Fruit fly (Drosophila melanogaster) whole organism, wandering third instar larva: ENCODE data around the gene dpr9.

Experiments
- Abd-B ChIP-seq: fragments of >200 bp; optimal IDR thresholded peaks from 2 replicates; lab custom pipeline; 2017; ENCODE audit warnings: missing biosample characterization, missing genetic modification characterization
- CG32264 ChIP-seq: fragments of 200-800 bp; sonication (Bioruptor generic); optimal IDR thresholded peaks from 2 replicates; lab custom pipeline; 2016; ENCODE audit warnings: missing biosample characterization, missing genetic modification characterization
- CG9705 ChIP-seq: fragments of 200-800 bp; sonication (Bioruptor generic); optimal IDR thresholded peaks from 2 replicates; lab custom pipeline; 2018; ENCODE audit warnings: missing biosample characterization, mild to moderate bottlenecking, missing genetic modification characterization
- CrebA ChIP-seq: fragments of 200-800 bp; sonication (Bioruptor generic); optimal IDR thresholded peaks from 2 replicates; lab custom pipeline; 2016; ENCODE audit warnings: missing biosample characterization, mild to moderate bottlenecking, missing genetic modification characterization, borderline replicate concordance
- Dfd ChIP-seq: fragments of >200 bp; optimal IDR thresholded peaks from 2 replicates; lab custom pipeline; 2017; ENCODE audit warnings: missing biosample characterization, missing genetic modification characterization
- Dif ChIP-seq: fragments of 200-275, 200-300 bp; sonication (Bioruptor generic); optimal IDR thresholded peaks from 2 replicates; lab custom pipeline; 2018; ENCODE audit warnings: missing biosample characterization, missing genetic modification characterization; ENCODE audit not compliant: partially characterized antibody
- GATAd ChIP-seq: sonication (Bioruptor generic); optimal IDR thresholded peaks from 2 replicates; lab custom pipeline; 2016; ENCODE audit warnings: missing biosample characterization, missing genetic modification characterization
- HLH106 ChIP-seq: fragments of 200-800 bp; optimal IDR thresholded peaks from 3 replicates; lab custom pipeline; 2019; ENCODE audit warnings: missing biosample characterization, mild to moderate bottlenecking, missing genetic modification characterization, moderate library complexity
- Hnf4 ChIP-seq: fragments of 200-800 bp; sonication (Bioruptor generic); optimal IDR thresholded peaks from 2 replicates; lab custom pipeline; 2016; ENCODE audit warnings: missing biosample characterization, mild to moderate bottlenecking, missing genetic modification characterization
- Hr78 ChIP-seq: fragments of >200 bp; optimal IDR thresholded peaks from 2 replicates; lab custom pipeline; 2017; ENCODE audit warnings: missing biosample characterization, missing genetic modification characterization
- Hr83 ChIP-seq: fragments of 200-300 bp; sonication (Bioruptor generic); optimal IDR thresholded peaks from 2 replicates; lab custom pipeline; 2016; ENCODE audit warnings: missing biosample characterization, mild to moderate bottlenecking, missing genetic modification characterization, moderate library complexity; ENCODE audit not compliant: poor library complexity, severe bottlenecking
- Jra ChIP-seq: sonication (Bioruptor generic); optimal IDR thresholded peaks from 2 replicates; lab custom pipeline; 2016; ENCODE audit warnings: missing biosample characterization, missing genetic modification characterization
- Mio ChIP-seq: sonication (Bioruptor generic); optimal IDR thresholded peaks from 2 replicates; lab custom pipeline; 2016; ENCODE audit warnings: missing biosample characterization, missing genetic modification characterization
- Myc ChIP-seq: fragments of >200 bp; optimal IDR thresholded peaks from 2 replicates; lab custom pipeline; 2017
- N ChIP-seq: fragments of >200 bp; optimal IDR thresholded peaks from 2 replicates; lab custom pipeline; 2018; ENCODE audit warnings: missing biosample characterization, missing external identifiers, missing genetic modification characterization
- OdsH ChIP-seq: fragments of 200-800 bp; sonication (Bioruptor generic); optimal IDR thresholded peaks from 2 replicates; lab custom pipeline; 2016; ENCODE audit warnings: missing biosample characterization, mild to moderate bottlenecking, missing genetic modification characterization
- Rel ChIP-seq, 2 experiments: fragments of 200-800 bp; sonication (Bioruptor generic) in 1 of 2; optimal IDR thresholded peaks; 2 replicates in 1 of 2; 3 replicates in 1 of 2; lab custom pipeline; 2016 to 2019; ENCODE audit warnings: mild to moderate bottlenecking in 2 of 2, missing biosample characterization in 2 of 2, missing genetic modification characterization in 2 of 2, moderate library complexity in 1 of 2
- Sp1 ChIP-seq: fragments of 200-800 bp; sonication (Bioruptor generic); optimal IDR thresholded peaks from 3 replicates; lab custom pipeline; 2019; ENCODE audit warnings: missing biosample characterization, mild to moderate bottlenecking, missing genetic modification characterization, moderate library complexity
- br ChIP-seq: fragments of 200-800 bp; sonication (Bioruptor generic); optimal IDR thresholded peaks from 2 replicates; lab custom pipeline; 2016; ENCODE audit warnings: missing biosample characterization, missing genetic modification characterization
- brk ChIP-seq: fragments of 200-800 bp; sonication (Bioruptor generic); optimal IDR thresholded peaks from 2 replicates; lab custom pipeline; 2016; ENCODE audit warnings: missing biosample characterization, mild to moderate bottlenecking, missing genetic modification characterization
- dl ChIP-seq, 2 experiments: fragments of 175-275, 200-275 bp in 1 of 2; fragments of 200-275 bp in 1 of 2; sonication (Bioruptor generic); optimal IDR thresholded peaks; lab custom pipeline; 2018; ENCODE audit warnings: mild to moderate bottlenecking in 2 of 2, missing biosample characterization in 2 of 2, missing genetic modification characterization in 2 of 2, moderate library complexity in 2 of 2; ENCODE audit not compliant: partially characterized antibody in 2 of 2, insufficient read depth in 1 of 2
- dmrt93B ChIP-seq: fragments of 200-800 bp; sonication (Bioruptor generic); optimal IDR thresholded peaks from 2 replicates; lab custom pipeline; 2018; ENCODE audit warnings: missing biosample characterization, mild to moderate bottlenecking, missing genetic modification characterization
- dsf ChIP-seq: sonication (Bioruptor generic); optimal IDR thresholded peaks from 2 replicates; lab custom pipeline; 2016; ENCODE audit warnings: missing biosample characterization, missing genetic modification characterization, borderline replicate concordance
- ey ChIP-seq: fragments of 200-800 bp; sonication (Bioruptor generic); optimal IDR thresholded peaks from 2 replicates; lab custom pipeline; 2016; ENCODE audit warnings: missing biosample characterization, missing genetic modification characterization
- h ChIP-seq: fragments of 200-800 bp; sonication (Bioruptor generic); optimal IDR thresholded peaks from 3 replicates; lab custom pipeline; 2016; ENCODE audit warnings: missing biosample characterization, mild to moderate bottlenecking, missing genetic modification characterization
- jim ChIP-seq: fragments of 175-275, 200-325 bp; sonication (Bioruptor generic); optimal IDR thresholded peaks from 2 replicates; lab custom pipeline; 2016; ENCODE audit warnings: missing biosample characterization, mild to moderate bottlenecking, missing genetic modification characterization
- lola ChIP-seq: fragments of >200 bp; optimal IDR thresholded peaks from 2 replicates; lab custom pipeline; 2017; ENCODE audit warnings: missing biosample characterization, missing genetic modification characterization
- pan ChIP-seq: fragments of >200 bp; optimal IDR thresholded peaks from 2 replicates; lab custom pipeline; 2017
- psq ChIP-seq: fragments of 200-800 bp; sonication (Bioruptor generic); optimal IDR thresholded peaks from 3 replicates; lab custom pipeline; 2017; ENCODE audit warnings: missing biosample characterization, mild to moderate bottlenecking, missing genetic modification characterization, moderate library complexity
- rgr ChIP-seq: fragments of 200-800 bp; sonication (Bioruptor generic); optimal IDR thresholded peaks from 3 replicates; lab custom pipeline; 2016; ENCODE audit warnings: missing biosample characterization, mild to moderate bottlenecking, missing genetic modification characterization
- sage ChIP-seq: fragments of 200-800 bp; sonication (Bioruptor generic); optimal IDR thresholded peaks from 2 replicates; lab custom pipeline; 2016; ENCODE audit warnings: missing biosample characterization, mild to moderate bottlenecking, missing genetic modification characterization
- sv ChIP-seq: fragments of 200-800 bp; sonication (Bioruptor generic); optimal IDR thresholded peaks from 3 replicates; lab custom pipeline; 2016; ENCODE audit warnings: missing biosample characterization, missing genetic modification characterization
- tai ChIP-seq: sonication (Bioruptor generic); optimal IDR thresholded peaks from 2 replicates; lab custom pipeline; 2016; ENCODE audit warnings: missing biosample characterization, missing genetic modification characterization
- usp ChIP-seq: fragments of >200 bp; optimal IDR thresholded peaks from 2 replicates; lab custom pipeline; 2017; ENCODE audit warnings: missing biosample characterization, missing genetic modification characterization
- woc ChIP-seq: sonication (Bioruptor generic); optimal IDR thresholded peaks from 2 replicates; lab custom pipeline; 2016; ENCODE audit warnings: missing biosample characterization, mild to moderate bottlenecking, missing genetic modification characterization

dpr9 gene

dm6 chr3R:15076963-15077362 is at the start of gene dpr9:
TSS of gene dpr9 (minus strand) at chr3R:15077206.
- TF ChIP-seq Mio (GFP tag; lab: Kevin White, UChicago) (no peak), br (GFP tag; lab: Kevin White, UChicago) (no peak), Dif (GFP tag; lab: Kevin White, UChicago) (no peak), Sp1 (no peak), Hnf4 (GFP tag; lab: Kevin White, UChicago) (no peak), sage (GFP tag; lab: Kevin White, UChicago) (no peak), Rel (GFP tag; optimal IDR thresholded peaks at IDR 0.05; lab: Kevin White, UChicago) (no peak), Rel (tag; optimal IDR thresholded peaks at IDR 0.05; lab: Kevin White, UChicago) (no peak), dmrt93B (no peak), lola (no peak), dsf (GFP tag; lab: Kevin White, UChicago) (no peak)

dm6 chr3R:15125796-15126195 is 48.8 kb upstream of the dpr9 start:
- no peak for TF ChIP-seq brk
- TF ChIP-seq Abd-B (GFP tag; lab: Kevin White, UChicago) = no peak
- TF ChIP-seq lola = no peak
- no peak for TF ChIP-seq Rel (GFP tag; optimal IDR thresholded peaks at IDR 0.05; lab: Kevin White, UChicago)
- TF ChIP-seq Rel (tag; optimal IDR thresholded peaks at IDR 0.05; lab: Kevin White, UChicago) = no peak
- no peak for TF ChIP-seq br (GFP tag; lab: Kevin White, UChicago)
- no peak for TF ChIP-seq h
- no peak for TF ChIP-seq Sp1
- no peak for TF ChIP-seq OdsH (GFP tag; lab: Kevin White, UChicago)
- no peak for TF ChIP-seq Hr83 (GFP tag; lab: Kevin White, UChicago)
- no peak for TF ChIP-seq ey
- no peak for TF ChIP-seq rgr (GFP tag; lab: Kevin White, UChicago)
- TF ChIP-seq pan (lab: Kevin White, UChicago) = no peak
- no peak for TF ChIP-seq Hnf4 (GFP tag; lab: Kevin White, UChicago)
- TF ChIP-seq tai (GFP tag; lab: Kevin White, UChicago) = no peak
- TF ChIP-seq Myc (lab: Kevin White, UChicago) = no peak
- TF ChIP-seq woc = no peak
- TF ChIP-seq Hr78 = no peak
- TF ChIP-seq, all 38 proteins: peak for 0

dm6 chr3R:15124559-15124958 is 47.6 kb upstream of the dpr9 start:
- TF ChIP-seq ey = no peak
- no peak for TF ChIP-seq Rel (GFP tag; optimal IDR thresholded peaks at IDR 0.05; lab: Kevin White, UChicago)
- TF ChIP-seq Rel (tag; optimal IDR thresholded peaks at IDR 0.05; lab: Kevin White, UChicago) = no peak
- no peak for TF ChIP-seq GATAd (GFP tag; lab: Kevin White, UChicago)
- no peak for TF ChIP-seq sage (GFP tag; lab: Kevin White, UChicago)
- no peak for TF ChIP-seq Jra
- no peak for TF ChIP-seq Dfd (GFP tag; lab: Kevin White, UChicago)
- TF ChIP-seq psq (GFP tag; lab: Kevin White, UChicago) = no peak
- TF ChIP-seq dmrt93B = no peak
- TF ChIP-seq h = no peak
- TF ChIP-seq, all 38 proteins: peak for 0

- no peak for TF ChIP-seq Sp1
- TF ChIP-seq brk = no peak
- TF ChIP-seq dmrt93B = no peak
- no peak for TF ChIP-seq ey
- no peak for TF ChIP-seq sv (GFP tag; lab: Kevin White, UChicago)
- TF ChIP-seq HLH106 (tag; lab: Kevin White, UChicago) = no peak
- TF ChIP-seq CG32264 = no peak
- no peak for TF ChIP-seq OdsH (GFP tag; lab: Kevin White, UChicago)
- no peak for TF ChIP-seq Jra
- no peak for TF ChIP-seq N (GFP tag; lab: Kevin White, UChicago)
- TF ChIP-seq dl (GFP tag; optimal IDR thresholded peaks at IDR 0.05; lab: Kevin White, UChicago; ENCODE audit: insufficient read depth in 1 of 2, partially characterized antibody in 2 of 2) = no peak
- no peak for TF ChIP-seq CG9705
- no peak for TF ChIP-seq Myc (lab: Kevin White, UChicago)
- no peak for TF ChIP-seq tai (GFP tag; lab: Kevin White, UChicago)
- TF ChIP-seq GATAd (GFP tag; lab: Kevin White, UChicago) = no peak
- TF ChIP-seq jim = no peak
- no peak for TF ChIP-seq CrebA (GFP tag; lab: Kevin White, UChicago)
- TF ChIP-seq psq (GFP tag; lab: Kevin White, UChicago) = no peak
- TF ChIP-seq usp = no peak
Observed at dm6 chr3R:15123036-15123715, 46.2 kb upstream of the dpr9 start.
